Worm (Caenorhabditis elegans): ENCODE measurements around the gene srbc-41.

Gene srbc-41

DNA sequence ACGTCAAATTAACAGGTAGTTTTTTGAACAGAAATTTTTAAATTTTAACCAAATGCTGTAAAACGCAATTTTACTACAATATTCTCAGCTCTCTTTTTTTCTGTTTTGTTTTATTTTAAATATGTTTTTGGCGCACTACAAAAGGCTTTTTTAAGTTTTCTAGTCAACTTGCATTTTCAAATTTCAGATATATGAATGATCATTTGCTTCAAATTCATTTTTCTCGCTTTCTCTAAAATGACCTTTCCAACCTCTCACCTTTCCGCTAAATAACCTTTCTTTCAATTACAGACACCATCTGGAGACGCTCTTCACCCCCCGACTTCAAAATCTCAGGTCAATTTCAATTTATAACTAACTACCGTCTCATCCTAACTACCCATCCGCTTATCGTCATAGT is 47.9 kb downstream of the srbc-41 start, which contains the start of gene cdc-25.2:
Gene cdc-25.2, plus strand, starts transcription at position 301 of the 400 bp plus-strand sequence.
- TF ChIP-seq F13C5.2 (tag; optimal IDR thresholded peaks at IDR 0.05) (no peak), tra-4 (tag; optimal IDR thresholded peaks at IDR 0.05) (no peak), hnd-1 (tag; optimal IDR thresholded peaks at IDR 0.05) (no peak), scrt-1 (GFP tag; IDR thresholded peaks at IDR 0.05) (no peak), ceh-36 (tag; optimal IDR thresholded peaks at IDR 0.05) (no peak)

Data from whole organism, early embryonic.